Worm (Caenorhabditis elegans): ENCODE measurements around the gene C06C6.9.

ce11 chrV:16031571-16031970, 35.0 kb upstream of the C06C6.9 start, which contains the start of gene T10C6.7:
- TF ChIP-seq nhr-28 (tag; optimal IDR thresholded peaks at IDR 0.05) (no peak), unc-39 (tag; optimal IDR thresholded peaks at IDR 0.05) (no peak)
